Fruit fly (Drosophila melanogaster) whole organism, embryonic: ENCODE measurements around the gene Eo.
A peak's percentile ranks its signal among the peaks of the same experiment; 100 is the strongest.

Source experiments
- ATbp ChIP-seq: fragments of 200-800 bp; sonication (Bioruptor generic); optimal IDR thresholded peaks from 2 replicates; lab custom pipeline; 2017; ENCODE audit warnings: missing biosample characterization, mild to moderate bottlenecking, missing genetic modification characterization, missing genetic modification reagents
- Abd-B ChIP-seq: fragments of 200-800 bp; sonication (Bioruptor generic); optimal IDR thresholded peaks from 2 replicates; lab custom pipeline; 2018; ENCODE audit warnings: missing biosample characterization, mild to moderate bottlenecking, missing genetic modification characterization, moderate library complexity
- CG13775 ChIP-seq: fragments of 200-800 bp; sonication (Bioruptor generic); optimal IDR thresholded peaks from 3 replicates; lab custom pipeline; 2017; ENCODE audit warnings: missing biosample characterization, mild to moderate bottlenecking, missing genetic modification characterization
- CG14014 ChIP-seq: fragments of 200-800 bp; sonication (Bioruptor generic); IDR thresholded peaks from 2 replicates; pipeline ENCODE4 v1.3.6; 2022; ENCODE audit warnings: missing biosample characterization, missing genetic modification characterization
- CG14050 ChIP-seq: fragments of 200-800 bp; sonication (Bioruptor generic); IDR thresholded peaks from 3 replicates; pipeline ENCODE4 v1.3.6; 2022; ENCODE audit warnings: missing biosample characterization, missing genetic modification characterization
- CG14441 ChIP-seq: fragments of 200-800 bp; sonication (Bioruptor generic); IDR thresholded peaks from 2 replicates; pipeline ENCODE4 v1.3.6; 2022; ENCODE audit warnings: missing biosample characterization, missing genetic modification characterization
- CG15479 ChIP-seq: fragments of 200-800 bp; sonication (Bioruptor generic); optimal IDR thresholded peaks from 3 replicates; lab custom pipeline; 2019; ENCODE audit warnings: missing biosample characterization, mild to moderate bottlenecking, missing genetic modification characterization, moderate library complexity
- CG15601 ChIP-seq: fragments of 200-800 bp; sonication (Bioruptor generic); optimal IDR thresholded peaks from 3 replicates; lab custom pipeline; 2019; ENCODE audit warnings: missing biosample characterization, mild to moderate bottlenecking, missing genetic modification characterization, moderate library complexity
- CG17361 ChIP-seq: fragments of 200-800 bp; sonication (Bioruptor generic); IDR thresholded peaks from 3 replicates; pipeline ENCODE4 v1.3.6; 2022; ENCODE audit warnings: missing biosample characterization, missing genetic modification characterization
- CG17912 ChIP-seq: fragments of 200-800 bp; sonication (Bioruptor generic); optimal IDR thresholded peaks from 2 replicates; lab custom pipeline; 2018; ENCODE audit warnings: missing biosample characterization, mild to moderate bottlenecking, missing genetic modification characterization
- CG18619 ChIP-seq: fragments of 200-800 bp; sonication (Bioruptor generic); optimal IDR thresholded peaks from 3 replicates; lab custom pipeline; 2017; ENCODE audit warnings: missing biosample characterization, mild to moderate bottlenecking, missing genetic modification characterization
- CG2116 ChIP-seq: fragments of 200-800 bp; sonication (Bioruptor generic); optimal IDR thresholded peaks from 3 replicates; lab custom pipeline; 2018; ENCODE audit warnings: missing biosample characterization, mild to moderate bottlenecking, missing genetic modification characterization
- CG2120 ChIP-seq: fragments of 200-800 bp; sonication (Bioruptor generic); optimal IDR thresholded peaks from 3 replicates; lab custom pipeline; 2016; ENCODE audit warnings: missing biosample characterization, missing genetic modification characterization
- CG2129 ChIP-seq: fragments of 200-800 bp; sonication (Bioruptor generic); IDR thresholded peaks from 2 replicates; pipeline ENCODE4 v1.3.6; 2022; ENCODE audit warnings: missing biosample characterization, missing genetic modification characterization; ENCODE audit not compliant: partially characterized antibody
- CG32767 ChIP-seq: fragments of 200-800 bp; sonication (Bioruptor generic); IDR thresholded peaks from 2 replicates; pipeline ENCODE4 v1.3.6; 2022; ENCODE audit warnings: missing biosample characterization, missing genetic modification characterization
- CG4328 ChIP-seq: fragments of 200-800 bp; sonication (Bioruptor generic); optimal IDR thresholded peaks from 3 replicates; lab custom pipeline; 2017; ENCODE audit warnings: missing biosample characterization, missing genetic modification reagents, missing genetic modification characterization
- CG4730 ChIP-seq: fragments of 200-800 bp; sonication (Bioruptor generic); IDR thresholded peaks from 2 replicates; pipeline ENCODE4 v1.3.6; 2022; ENCODE audit warnings: missing biosample characterization, missing genetic modification characterization
- CG5180 ChIP-seq: fragments of 200-800 bp; sonication (Bioruptor generic); optimal IDR thresholded peaks from 3 replicates; lab custom pipeline; 2017; ENCODE audit warnings: missing biosample characterization, missing genetic modification characterization, mild to moderate bottlenecking, moderate library complexity, missing genetic modification reagents
- CG5953 ChIP-seq: fragments of 200-800 bp; sonication (Bioruptor generic); IDR thresholded peaks from 2 replicates; pipeline ENCODE4 v1.3.6; 2022; ENCODE audit warnings: missing biosample characterization, missing genetic modification characterization
- CG7357 ChIP-seq: fragments of 200-800 bp; sonication (Bioruptor generic); IDR thresholded peaks from 3 replicates; pipeline ENCODE4 v1.3.6; 2022; ENCODE audit warnings: missing biosample characterization, missing genetic modification characterization
- CG8924 ChIP-seq: fragments of 200-800 bp; optimal IDR thresholded peaks from 3 replicates; lab custom pipeline; 2019; ENCODE audit warnings: missing biosample characterization, mild to moderate bottlenecking, missing genetic modification characterization, moderate library complexity
- Camta ChIP-seq: fragments of 200-800 bp; sonication (Bioruptor generic); optimal IDR thresholded peaks from 2 replicates; lab custom pipeline; 2016; ENCODE audit warnings: missing biosample characterization, missing genetic modification characterization
- Deaf1 ChIP-seq: fragments of 200-800 bp; optimal IDR thresholded peaks from 3 replicates; lab custom pipeline; 2019; ENCODE audit warnings: missing biosample characterization, mild to moderate bottlenecking, missing genetic modification characterization, moderate library complexity
- Dp ChIP-seq: fragments of 200-800 bp; sonication (Bioruptor generic); optimal IDR thresholded peaks from 2 replicates; lab custom pipeline; 2018; ENCODE audit warnings: missing biosample characterization, mild to moderate bottlenecking, missing genetic modification characterization, moderate library complexity
- Elba2 ChIP-seq: fragments of 200-800 bp; sonication (Bioruptor generic); optimal IDR thresholded peaks from 3 replicates; lab custom pipeline; 2016; ENCODE audit warnings: missing biosample characterization, missing genetic modification characterization
- Fer3 ChIP-seq: fragments of 200-800 bp; sonication (Bioruptor generic); optimal IDR thresholded peaks from 2 replicates; lab custom pipeline; 2018; ENCODE audit warnings: missing biosample characterization, mild to moderate bottlenecking, missing genetic modification characterization, moderate library complexity
- H15 ChIP-seq: fragments of 200-800 bp; sonication (Bioruptor generic); IDR thresholded peaks from 3 replicates; pipeline ENCODE4 v1.3.6; 2022; ENCODE audit warnings: missing biosample characterization, missing genetic modification characterization
- H2.0 ChIP-seq: fragments of 200-800 bp; sonication (Bioruptor generic); IDR thresholded peaks from 2 replicates; pipeline ENCODE4 v1.3.6; 2022; ENCODE audit warnings: missing biosample characterization, missing genetic modification characterization
- Lim3 ChIP-seq: fragments of 200-800 bp; sonication (Bioruptor generic); IDR thresholded peaks from 2 replicates; pipeline ENCODE4 v1.3.6; 2022; ENCODE audit warnings: missing biosample characterization, missing genetic modification characterization
- NFAT ChIP-seq: fragments of 200-800 bp; sonication (Bioruptor generic); IDR thresholded peaks from 2 replicates; pipeline ENCODE4 v1.3.6; 2022; ENCODE audit warnings: missing biosample characterization, missing genetic modification characterization
- Nf-YB ChIP-seq: fragments of 200-800 bp; sonication (Bioruptor generic); optimal IDR thresholded peaks from 3 replicates; lab custom pipeline; 2019; ENCODE audit warnings: missing biosample characterization, mild to moderate bottlenecking, missing genetic modification characterization, moderate library complexity
- Sox102F ChIP-seq: fragments of 200-800 bp; sonication (Bioruptor generic); optimal IDR thresholded peaks from 2 replicates; lab custom pipeline; 2018; ENCODE audit warnings: missing biosample characterization, mild to moderate bottlenecking, missing genetic modification characterization, moderate library complexity
- YL-1 ChIP-seq: fragments of 200-800 bp; sonication (Bioruptor generic); optimal IDR thresholded peaks from 3 replicates; lab custom pipeline; 2017; ENCODE audit warnings: missing biosample characterization, mild to moderate bottlenecking, missing genetic modification characterization
- cg ChIP-seq: fragments of 200-800 bp; sonication (Bioruptor generic); optimal IDR thresholded peaks from 3 replicates; lab custom pipeline; 2019; ENCODE audit warnings: missing biosample characterization, mild to moderate bottlenecking, missing genetic modification characterization, moderate library complexity
- corto ChIP-seq: fragments of 200-800 bp; sonication (Bioruptor generic); optimal IDR thresholded peaks from 2 replicates; lab custom pipeline; 2016; ENCODE audit warnings: missing biosample characterization, mild to moderate bottlenecking, missing genetic modification characterization, moderate library complexity
- crc ChIP-seq: fragments of 200-800 bp; sonication (Bioruptor generic); optimal IDR thresholded peaks from 2 replicates; lab custom pipeline; 2016; ENCODE audit warnings: missing biosample characterization, missing genetic modification characterization
- crp ChIP-seq, 2 experiments: fragments of 200-800 bp; sonication (Bioruptor generic); optimal IDR thresholded peaks; 2 replicates in 1 of 2; 3 replicates in 1 of 2; lab custom pipeline; 2017; ENCODE audit warnings: missing biosample characterization in 2 of 2, missing genetic modification characterization in 2 of 2, mild to moderate bottlenecking in 1 of 2, moderate library complexity in 1 of 2
- dati ChIP-seq: fragments of 200-800 bp; sonication (Bioruptor generic); IDR thresholded peaks from 2 replicates; pipeline ENCODE4 v1.3.6; 2022; ENCODE audit warnings: missing biosample characterization, missing genetic modification characterization
- en ChIP-seq: fragments of 200-800 bp; sonication (Bioruptor generic); optimal IDR thresholded peaks from 2 replicates; lab custom pipeline; 2016; ENCODE audit warnings: missing biosample characterization, missing genetic modification characterization
- esg ChIP-seq: fragments of 200-800 bp; sonication (Bioruptor generic); conservative IDR thresholded peaks from 2 replicates; pipeline ENCODE4 v1.3.6; 2022; ENCODE audit warnings: missing biosample characterization, missing genetic modification characterization
- fd64A ChIP-seq: fragments of 200-800 bp; sonication (Bioruptor generic); optimal IDR thresholded peaks from 3 replicates; lab custom pipeline; 2018; ENCODE audit warnings: missing biosample characterization, mild to moderate bottlenecking, missing genetic modification characterization
- fru ChIP-seq: fragments of >200 bp; optimal IDR thresholded peaks from 2 replicates; lab custom pipeline; 2017
- hbn ChIP-seq: fragments of 200-800 bp; sonication (Bioruptor generic); IDR thresholded peaks from 2 replicates; pipeline ENCODE4 v1.3.6; 2022; ENCODE audit warnings: missing biosample characterization, missing genetic modification characterization; ENCODE audit not compliant: partially characterized antibody
- jing ChIP-seq: fragments of 200-800 bp; sonication (Bioruptor generic); optimal IDR thresholded peaks from 2 replicates; lab custom pipeline; 2018; ENCODE audit warnings: missing biosample characterization, mild to moderate bottlenecking, missing genetic modification characterization
- odd ChIP-seq: fragments of 200-800 bp; sonication (Bioruptor generic); optimal IDR thresholded peaks from 2 replicates; lab custom pipeline; 2017; ENCODE audit warnings: missing biosample characterization, mild to moderate bottlenecking, missing genetic modification characterization
- otp ChIP-seq: fragments of 200-800 bp; sonication (Bioruptor generic); IDR thresholded peaks from 3 replicates; pipeline ENCODE4, ENCODE4 v1.3.6; 2022; ENCODE audit warnings: missing biosample characterization, missing genetic modification characterization
- prd ChIP-seq, 3 experiments: fragments of >200 bp in 2 of 3; fragments of 200-800 bp in 1 of 3; sonication (Bioruptor generic) in 1 of 3; optimal IDR thresholded peaks in 2 of 3; IDR thresholded peaks in 1 of 3; 2 replicates in 2 of 3; 3 replicates in 1 of 3; pipeline versions ENCODE4 v1.3.6 to Lab custom; 2017 to 2022; ENCODE audit warnings: missing biosample characterization in 1 of 3, missing genetic modification characterization in 1 of 3
- pum ChIP-seq: fragments of 200-800 bp; sonication (Bioruptor generic); optimal IDR thresholded peaks from 2 replicates; lab custom pipeline; 2016; ENCODE audit warnings: missing biosample characterization, missing genetic modification characterization
- repo ChIP-seq: fragments of 200-800 bp; sonication (Bioruptor generic); optimal IDR thresholded peaks from 2 replicates; lab custom pipeline; 2016; ENCODE audit warnings: missing biosample characterization, missing genetic modification characterization
- sens ChIP-seq: fragments of 200-800 bp; sonication (Bioruptor generic); peaks from one replicate; lab custom pipeline; 2016; ENCODE audit warnings: missing biosample characterization, missing genetic modification characterization
- wdn ChIP-seq: fragments of 200-800 bp; sonication (Bioruptor generic); IDR thresholded peaks from 2 replicates; pipeline ENCODE4 v1.3.6; 2022; ENCODE audit warnings: missing biosample characterization, missing genetic modification characterization
- yki ChIP-seq: fragments of >200 bp; optimal IDR thresholded peaks from 3 replicates; lab custom pipeline; 2018

Gene Eo

DNA sequence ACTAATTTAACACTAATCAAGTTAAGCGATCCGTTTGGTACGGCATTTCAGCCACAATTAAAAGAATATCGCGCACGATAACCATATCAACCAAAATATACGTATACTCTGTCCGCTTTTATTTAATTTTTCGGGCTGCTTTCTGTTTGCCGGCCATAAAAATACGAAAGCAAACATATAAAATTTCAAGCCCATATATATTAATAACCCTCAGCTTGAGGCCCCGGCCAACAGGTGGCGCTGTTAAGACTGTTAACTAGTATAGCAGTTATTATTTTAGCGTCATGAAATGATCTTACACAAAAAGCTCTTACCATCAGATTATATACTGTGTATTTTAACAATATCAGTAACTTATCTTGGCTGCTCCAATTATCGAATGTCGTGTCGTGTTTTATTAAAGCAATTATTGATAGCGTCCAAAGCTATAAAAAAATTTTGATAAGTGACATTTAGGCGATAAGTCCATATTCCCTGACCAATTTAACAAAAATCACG lies at the start of gene Eo (continued):
- TF ChIP-seq ATbp (GFP tag; lab: Kevin White, UChicago): no peak
- no peak for TF ChIP-seq jing (GFP tag; lab: Kevin White, UChicago)
- no peak for TF ChIP-seq esg (GFP tag; lab: Robert Waterston, UW)
- TF ChIP-seq otp (GFP tag; lab: Robert Waterston, UW): no peak
- TF ChIP-seq CG14014 (GFP tag; lab: Robert Waterston, UW): no peak
- TF ChIP-seq CG32767: no peak
- no peak for TF ChIP-seq Sox102F (GFP tag; lab: Kevin White, UChicago)
- no peak for TF ChIP-seq en (GFP tag; lab: Kevin White, UChicago)
- no peak for TF ChIP-seq crc (GFP tag; lab: Kevin White, UChicago)
- TF ChIP-seq fru: no peak
- TF ChIP-seq cg (GFP tag; lab: Kevin White, UChicago): no peak
- TF ChIP-seq corto (GFP tag; lab: Kevin White, UChicago): no peak
- TF ChIP-seq CG17912 (GFP tag; lab: Kevin White, UChicago): no peak
- TF ChIP-seq CG5953 (GFP tag; lab: Robert Waterston, UW): no peak
- no peak for TF ChIP-seq YL-1 (GFP tag; lab: Kevin White, UChicago)
- no peak for TF ChIP-seq CG2116
- no peak for TF ChIP-seq prd (optimal IDR thresholded peaks at IDR 0.05; lab: Kevin White, UChicago)
- no peak for TF ChIP-seq prd (GFP tag; IDR thresholded peaks at IDR 0.05; lab: Robert Waterston, UW)
- no peak for TF ChIP-seq repo (GFP tag; lab: Kevin White, UChicago)
- peak; percentile 17 for TF ChIP-seq odd (GFP tag; lab: Kevin White, UChicago)
- peak; percentile 4; the same call in 1 of the 2 replicates for TF ChIP-seq CG14441 (GFP tag; lab: Robert Waterston, UW)
- no peak for TF ChIP-seq CG7357 (GFP tag; lab: Robert Waterston, UW)
- TF ChIP-seq NFAT (GFP tag; lab: Robert Waterston, UW): no peak
- no peak for TF ChIP-seq crp (GFP tag; optimal IDR thresholded peaks at IDR 0.05; lab: Kevin White, UChicago)
- TF ChIP-seq CG4328 (GFP tag; lab: Kevin White, UChicago): no peak
- peak; percentile 25 for TF ChIP-seq Abd-B (GFP tag; lab: Kevin White, UChicago)
- TF ChIP-seq CG2129 (GFP tag; lab: Robert Waterston, UW): no peak
- no peak for TF ChIP-seq CG4730 (GFP tag; lab: Robert Waterston, UW)
- no peak for TF ChIP-seq H2.0 (GFP tag; lab: Robert Waterston, UW)
- TF ChIP-seq CG2120 (GFP tag; lab: Kevin White, UChicago): no peak
- no peak for TF ChIP-seq CG14050 (GFP tag; lab: Robert Waterston, UW)
- TF ChIP-seq Dp (GFP tag; lab: Kevin White, UChicago): no peak
- no peak for TF ChIP-seq pum (GFP tag; lab: Kevin White, UChicago)
- no peak for TF ChIP-seq CG8924 (tag; lab: Kevin White, UChicago)
- no peak for TF ChIP-seq Nf-YB (GFP tag; lab: Kevin White, UChicago)
- TF ChIP-seq Camta: no peak
- no peak for TF ChIP-seq wdn
- TF ChIP-seq dati (GFP tag; lab: Robert Waterston, UW): no peak
- TF ChIP-seq CG5180 (GFP tag; lab: Kevin White, UChicago): no peak
- TF ChIP-seq Deaf1: no peak
- no peak for TF ChIP-seq CG15479 (GFP tag; lab: Kevin White, UChicago)
- TF ChIP-seq Fer3 (tag; lab: Kevin White, UChicago): no peak
- no peak for TF ChIP-seq CG17361 (GFP tag; lab: Robert Waterston, UW)
- no peak for TF ChIP-seq fd64A
- TF ChIP-seq CG13775 (GFP tag; lab: Kevin White, UChicago): no peak
- TF ChIP-seq Lim3 (GFP tag; lab: Robert Waterston, UW): no peak
- TF ChIP-seq Elba2 (GFP tag; lab: Kevin White, UChicago): no peak
- no peak for TF ChIP-seq CG18619 (GFP tag; lab: Kevin White, UChicago)
- peak; percentile 32 for TF ChIP-seq sens
- TF ChIP-seq H15: no peak
- TF ChIP-seq yki (lab: Kevin White, UChicago): no peak
- no peak for TF ChIP-seq hbn
- TF ChIP-seq CG15601: peak; percentile 22
